Fruit fly (Drosophila melanogaster) whole organism, embryonic: Measurements from ENCODE around the gene CG32428.

Experiments used
- Adf1 ChIP-seq: fragments of 200-800 bp; sonication (Bioruptor generic); IDR thresholded peaks from 2 replicates; pipeline ENCODE4 v1.3.6; 2022; ENCODE audit warnings: missing biosample characterization, missing genetic modification characterization
- B-H2 ChIP-seq: fragments of 200-800 bp; sonication (Bioruptor generic); optimal IDR thresholded peaks from 2 replicates; lab custom pipeline; 2018; ENCODE audit warnings: missing biosample characterization, mild to moderate bottlenecking, missing genetic modification characterization
- CG12659 ChIP-seq: fragments of 200-800 bp; sonication (Bioruptor generic); optimal IDR thresholded peaks from 3 replicates; lab custom pipeline; 2017; ENCODE audit warnings: mild to moderate bottlenecking, missing biosample characterization, missing genetic modification reagents, missing genetic modification characterization
- CG13287 ChIP-seq: fragments of 200-800 bp; sonication (Bioruptor generic); IDR thresholded peaks from 2 replicates; pipeline ENCODE4 v1.3.6; 2022; ENCODE audit warnings: missing biosample characterization, missing genetic modification characterization; ENCODE audit not compliant: partially characterized antibody
- CG13894 ChIP-seq: fragments of 200-800 bp; sonication (Bioruptor generic); optimal IDR thresholded peaks from 3 replicates; lab custom pipeline; 2018; ENCODE audit warnings: missing biosample characterization, mild to moderate bottlenecking, missing genetic modification characterization, moderate library complexity
- CG15514 ChIP-seq: fragments of 200-800 bp; sonication (Bioruptor generic); optimal IDR thresholded peaks from 3 replicates; lab custom pipeline; 2017; ENCODE audit warnings: missing biosample characterization, missing genetic modification characterization, mild to moderate bottlenecking, moderate library complexity, missing genetic modification reagents
- CG1602 ChIP-seq: fragments of 200-800 bp; sonication (Bioruptor generic); optimal IDR thresholded peaks from 3 replicates; lab custom pipeline; 2016; ENCODE audit warnings: missing biosample characterization, missing genetic modification characterization
- CG17829 ChIP-seq: fragments of 200-800 bp; optimal IDR thresholded peaks from 2 replicates; lab custom pipeline; 2019; ENCODE audit warnings: missing biosample characterization, mild to moderate bottlenecking, missing genetic modification characterization, moderate library complexity
- CG2129 ChIP-seq: fragments of 200-800 bp; sonication (Bioruptor generic); IDR thresholded peaks from 2 replicates; pipeline ENCODE4 v1.3.6; 2022; ENCODE audit warnings: missing biosample characterization, missing genetic modification characterization; ENCODE audit not compliant: partially characterized antibody
- CG3847 ChIP-seq: fragments of 200-800 bp; sonication (Bioruptor generic); IDR thresholded peaks from 2 replicates; pipeline ENCODE4 v1.3.6; 2022; ENCODE audit warnings: missing biosample characterization, missing genetic modification characterization
- CG42726 ChIP-seq: fragments of 200-800 bp; sonication (Bioruptor generic); IDR thresholded peaks from 2 replicates; pipeline ENCODE4 v1.3.6; 2022; ENCODE audit warnings: missing biosample characterization, missing genetic modification characterization; ENCODE audit not compliant: partially characterized antibody
- CG4707 ChIP-seq: fragments of 200-800 bp; sonication (Bioruptor generic); optimal IDR thresholded peaks from 2 replicates; lab custom pipeline; 2018; ENCODE audit warnings: missing biosample characterization, mild to moderate bottlenecking, missing genetic modification characterization, moderate library complexity
- CG5245 ChIP-seq: fragments of 200-800 bp; sonication (Bioruptor generic); optimal IDR thresholded peaks from 3 replicates; lab custom pipeline; 2016; ENCODE audit warnings: missing biosample characterization, missing genetic modification characterization
- CG6854 ChIP-seq: fragments of 200-800 bp; sonication (Bioruptor generic); optimal IDR thresholded peaks from 3 replicates; lab custom pipeline; 2017; ENCODE audit warnings: missing biosample characterization, mild to moderate bottlenecking, missing genetic modification characterization
- CG7357 ChIP-seq: fragments of 200-800 bp; sonication (Bioruptor generic); IDR thresholded peaks from 3 replicates; pipeline ENCODE4 v1.3.6; 2022; ENCODE audit warnings: missing biosample characterization, missing genetic modification characterization
- CG7928 ChIP-seq: fragments of 200-800 bp; sonication (Bioruptor generic); optimal IDR thresholded peaks from 2 replicates; lab custom pipeline; 2017; ENCODE audit warnings: missing biosample characterization, mild to moderate bottlenecking, missing genetic modification characterization
- CG8944 ChIP-seq: fragments of 200-800 bp; sonication (Bioruptor generic); optimal IDR thresholded peaks from 3 replicates; lab custom pipeline; 2016; ENCODE audit warnings: missing biosample characterization, missing genetic modification characterization
- CG9609 ChIP-seq: fragments of 200-800 bp; sonication (Bioruptor generic); optimal IDR thresholded peaks from 3 replicates; lab custom pipeline; 2016; ENCODE audit warnings: missing biosample characterization, missing genetic modification characterization
- Doc3 ChIP-seq: fragments of 200-800 bp; sonication (Bioruptor generic); IDR thresholded peaks from 3 replicates; pipeline ENCODE4 v1.3.6; 2022; ENCODE audit warnings: missing biosample characterization, missing genetic modification characterization; ENCODE audit not compliant: partially characterized antibody
- Elba2 ChIP-seq: fragments of 200-800 bp; sonication (Bioruptor generic); optimal IDR thresholded peaks from 3 replicates; lab custom pipeline; 2016; ENCODE audit warnings: missing biosample characterization, missing genetic modification characterization
- Ets97D ChIP-seq: fragments of 200-800 bp; sonication (Bioruptor generic); optimal IDR thresholded peaks from 3 replicates; lab custom pipeline; 2016; ENCODE audit warnings: missing biosample characterization, missing genetic modification characterization
- Hr39 ChIP-seq: fragments of >200 bp; optimal IDR thresholded peaks from 2 replicates; lab custom pipeline; 2017
- MESR4 ChIP-seq: fragments of 200-800 bp; sonication (Bioruptor generic); optimal IDR thresholded peaks from 2 replicates; lab custom pipeline; 2018; ENCODE audit warnings: missing biosample characterization, mild to moderate bottlenecking, missing genetic modification characterization, moderate library complexity
- Max ChIP-seq: fragments of 200-800 bp; sonication (Bioruptor generic); optimal IDR thresholded peaks from 2 replicates; lab custom pipeline; 2016; ENCODE audit warnings: missing biosample characterization, mild to moderate bottlenecking, missing genetic modification characterization
- Med ChIP-seq: fragments of 200-800 bp; sonication (Bioruptor generic); peaks from one replicate; lab custom pipeline; 2016; ENCODE audit warnings: missing biosample characterization, missing genetic modification characterization, mild to moderate bottlenecking, inconsistent platforms, moderate library complexity
- Myb ChIP-seq: fragments of 200-800 bp; sonication (Bioruptor generic); optimal IDR thresholded peaks from 2 replicates; lab custom pipeline; 2016; ENCODE audit warnings: missing biosample characterization, missing genetic modification characterization
- NFAT ChIP-seq: fragments of 200-800 bp; sonication (Bioruptor generic); IDR thresholded peaks from 2 replicates; pipeline ENCODE4 v1.3.6; 2022; ENCODE audit warnings: missing biosample characterization, missing genetic modification characterization
- Rfx ChIP-seq: fragments of 200-800 bp; sonication (Bioruptor generic); IDR thresholded peaks from 2 replicates; pipeline ENCODE4 v1.3.6; 2022; ENCODE audit warnings: missing biosample characterization, missing genetic modification characterization
- Scr ChIP-seq: fragments of 200-800 bp; sonication (Bioruptor generic); IDR thresholded peaks from 2 replicates; pipeline ENCODE4 v1.3.6; 2022; ENCODE audit warnings: missing biosample characterization, missing genetic modification characterization; ENCODE audit not compliant: partially characterized antibody
- Ssrp ChIP-seq: fragments of 200-800 bp; sonication (Bioruptor generic); optimal IDR thresholded peaks from 2 replicates; lab custom pipeline; 2018; ENCODE audit warnings: missing biosample characterization, mild to moderate bottlenecking, missing genetic modification characterization, moderate library complexity
- Xbp1 ChIP-seq: fragments of 200-800 bp; sonication (Bioruptor generic); optimal IDR thresholded peaks from 3 replicates; lab custom pipeline; 2016; ENCODE audit warnings: missing biosample characterization, mild to moderate bottlenecking, missing genetic modification characterization
- abd-A ChIP-seq: fragments of 200-800 bp; sonication (Bioruptor generic); optimal IDR thresholded peaks from 3 replicates; lab custom pipeline; 2019; ENCODE audit warnings: missing biosample characterization, mild to moderate bottlenecking, missing genetic modification characterization, moderate library complexity
- bowl ChIP-seq: fragments of 200-800 bp; sonication (Bioruptor generic); IDR thresholded peaks from 2 replicates; pipeline ENCODE4 v1.3.6; 2022; ENCODE audit warnings: missing biosample characterization, missing genetic modification characterization
- btn ChIP-seq: fragments of 200-800 bp; sonication (Bioruptor generic); optimal IDR thresholded peaks from 2 replicates; lab custom pipeline; 2016; ENCODE audit warnings: missing biosample characterization, missing genetic modification characterization
- caup ChIP-seq: fragments of 200-800 bp; sonication (Bioruptor generic); optimal IDR thresholded peaks from 3 replicates; lab custom pipeline; 2017; ENCODE audit warnings: missing biosample characterization, mild to moderate bottlenecking, missing genetic modification characterization, moderate library complexity; ENCODE audit not compliant: severe bottlenecking
- chm ChIP-seq: fragments of 200-800 bp; sonication (Bioruptor generic); IDR thresholded peaks from 2 replicates; pipeline ENCODE4 v1.3.6; 2022; ENCODE audit warnings: missing biosample characterization, missing genetic modification characterization
- ems ChIP-seq: fragments of 200-800 bp; sonication (Bioruptor generic); optimal IDR thresholded peaks from 3 replicates; lab custom pipeline; 2016; ENCODE audit warnings: missing biosample characterization, missing genetic modification characterization
- exex ChIP-seq: fragments of 200-800 bp; sonication (Bioruptor generic); optimal IDR thresholded peaks from 4 replicates; lab custom pipeline; 2018; ENCODE audit warnings: missing biosample characterization, mild to moderate bottlenecking, missing genetic modification characterization, moderate library complexity
- fru ChIP-seq: fragments of >200 bp; optimal IDR thresholded peaks from 2 replicates; lab custom pipeline; 2017
- gcm ChIP-seq: fragments of 200-800 bp; sonication (Bioruptor generic); optimal IDR thresholded peaks from 2 replicates; lab custom pipeline; 2019; ENCODE audit warnings: missing biosample characterization, mild to moderate bottlenecking, missing genetic modification characterization, moderate library complexity
- kay ChIP-seq: fragments of 200-800 bp; sonication (Bioruptor generic); optimal IDR thresholded peaks from 2 replicates; lab custom pipeline; 2016; ENCODE audit warnings: missing biosample characterization, missing genetic modification characterization
- klu ChIP-seq: fragments of 200-800 bp; sonication (Bioruptor generic); IDR thresholded peaks from 2 replicates; pipeline ENCODE4 v1.3.6; 2022; ENCODE audit warnings: missing biosample characterization, missing genetic modification characterization
- nmo ChIP-seq: fragments of 200-800 bp; sonication (Bioruptor generic); optimal IDR thresholded peaks from 2 replicates; lab custom pipeline; 2018; ENCODE audit warnings: missing biosample characterization, mild to moderate bottlenecking, missing genetic modification characterization, moderate library complexity
- nom ChIP-seq: fragments of 200-800 bp; sonication (Bioruptor generic); optimal IDR thresholded peaks from 2 replicates; lab custom pipeline; 2017; ENCODE audit warnings: missing biosample characterization, missing genetic modification characterization, mild to moderate bottlenecking, moderate library complexity, missing genetic modification reagents
- row ChIP-seq: fragments of 200-800 bp; sonication (Bioruptor generic); IDR thresholded peaks from 3 replicates; pipeline ENCODE4 v1.3.6; 2022; ENCODE audit warnings: missing biosample characterization, missing genetic modification characterization
- seq ChIP-seq: fragments of 200-800 bp; sonication (Bioruptor generic); IDR thresholded peaks from 2 replicates; pipeline ENCODE4 v1.3.6; 2022; ENCODE audit warnings: missing biosample characterization, missing genetic modification characterization
- slou ChIP-seq: fragments of 200-800 bp; sonication (Bioruptor generic); optimal IDR thresholded peaks from 3 replicates; lab custom pipeline; 2016; ENCODE audit warnings: missing biosample characterization, missing genetic modification characterization
- so ChIP-seq: fragments of 200-800 bp; sonication (Bioruptor generic); IDR thresholded peaks from 3 replicates; pipeline ENCODE4 v1.3.6; 2022; ENCODE audit warnings: missing biosample characterization, missing genetic modification characterization
- stwl ChIP-seq: fragments of 200-800 bp; sonication (Bioruptor generic); optimal IDR thresholded peaks from 3 replicates; lab custom pipeline; 2018; ENCODE audit warnings: missing biosample characterization, mild to moderate bottlenecking, missing genetic modification characterization, moderate library complexity
- zen2 ChIP-seq: fragments of 200-800 bp; sonication (Bioruptor generic); IDR thresholded peaks from 3 replicates; pipeline ENCODE4 v1.3.6; 2022; ENCODE audit warnings: missing biosample characterization, missing genetic modification characterization; ENCODE audit not compliant: partially characterized antibody

Gene CG32428

DNA sequence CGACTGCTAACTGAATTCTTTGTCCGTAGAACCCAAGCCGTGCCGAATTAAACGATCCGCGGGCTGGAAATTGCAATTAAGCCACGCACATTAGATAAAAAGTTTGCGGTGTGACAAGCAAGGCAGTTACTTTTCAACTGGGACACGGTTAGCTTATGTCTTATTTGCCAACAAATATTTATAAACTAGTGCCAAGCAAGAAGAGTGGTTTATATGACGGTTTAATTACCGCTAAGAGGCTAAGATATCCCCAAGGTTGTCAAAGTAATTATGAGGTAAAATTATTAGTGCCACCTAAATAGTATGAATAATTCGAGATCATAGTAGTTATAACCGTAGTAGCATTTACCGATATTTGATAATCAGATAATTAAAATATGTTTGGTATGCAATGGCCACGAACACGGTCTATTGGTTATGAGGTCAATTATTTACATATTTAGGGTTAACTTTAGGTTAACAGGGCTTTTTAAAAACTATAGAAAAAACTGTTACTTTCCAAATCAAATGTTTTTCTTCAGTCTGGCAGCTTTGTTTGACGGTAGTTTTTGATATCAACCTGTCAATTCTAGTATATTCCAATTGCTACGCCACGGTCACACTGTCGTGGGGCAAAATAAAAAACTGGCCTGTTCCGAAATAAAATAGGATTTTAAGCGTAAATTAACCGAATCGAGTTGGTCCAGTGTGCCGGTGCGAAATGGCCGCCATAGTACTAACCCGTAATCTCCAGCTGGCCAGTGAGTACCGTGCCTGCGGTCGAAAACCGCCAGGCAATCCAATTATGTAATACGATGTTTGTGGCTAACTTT lies 21.5 kb upstream of the CG32428 start, which contains the start of gene ZnT77C (continued):
- TF ChIP-seq CG2129 (no peak), Scr (peak; percentile 35; the same call in 1 of the 2 replicates), ems (GFP tag; lab: Kevin White, UChicago) (no peak), NFAT (GFP tag; lab: Robert Waterston, UW) (no peak), nmo (GFP tag; lab: Kevin White, UChicago) (peak; percentile 9), CG4707 (GFP tag; lab: Kevin White, UChicago) (no peak), stwl (tag; lab: Kevin White, UChicago) (peak; percentile 77), caup (GFP tag; lab: Kevin White, UChicago) (no peak), fru (lab: Kevin White, UChicago) (no peak), Ets97D (GFP tag; lab: Kevin White, UChicago) (peak; percentile 29), Adf1 (GFP tag; lab: Robert Waterston, UW) (no peak), CG42726 (GFP tag; lab: Robert Waterston, UW) (no peak), CG8944 (GFP tag; lab: Kevin White, UChicago) (no peak), CG6854 (GFP tag; lab: Kevin White, UChicago) (no peak), nom (no peak), chm (GFP tag; lab: Robert Waterston, UW) (no peak), CG17829 (tag; lab: Kevin White, UChicago) (peak; percentile 6), exex (no peak), bowl (no peak), CG15514 (GFP tag; lab: Kevin White, UChicago) (peak; percentile 3), CG9609 (no peak), CG7928 (GFP tag; lab: Kevin White, UChicago) (no peak), Max (GFP tag; lab: Kevin White, UChicago) (no peak), CG1602 (GFP tag; lab: Kevin White, UChicago) (no peak), seq (GFP tag; lab: Robert Waterston, UW) (no peak), CG13287 (GFP tag; lab: Robert Waterston, UW) (peak; percentile 26; the same call in 1 of the 2 replicates), Ssrp (tag; lab: Kevin White, UChicago) (no peak), CG5245 (GFP tag; lab: Kevin White, UChicago) (no peak), row (GFP tag; lab: Robert Waterston, UW) (peak; percentile 48), Elba2 (GFP tag; lab: Kevin White, UChicago) (no peak), CG12659 (GFP tag; lab: Kevin White, UChicago) (peak; percentile 22), B-H2 (GFP tag; lab: Kevin White, UChicago) (peak; percentile 25), MESR4 (peak; percentile 79), Med (GFP tag; lab: Kevin White, UChicago) (peak; percentile 32), Xbp1 (no peak), Doc3 (no peak), Rfx (no peak), klu (GFP tag; lab: Robert Waterston, UW) (no peak), gcm (no peak), zen2 (GFP tag; lab: Robert Waterston, UW) (no peak), abd-A (tag; lab: Kevin White, UChicago) (no peak), Myb (GFP tag; lab: Kevin White, UChicago) (peak; percentile 98), slou (GFP tag; lab: Kevin White, UChicago) (no peak), CG13894 (tag; lab: Kevin White, UChicago) (peak; percentile 47), Hr39 (no peak), CG7357 (GFP tag; lab: Robert Waterston, UW) (no peak), CG3847 (GFP tag; lab: Robert Waterston, UW) (peak; percentile 39; the same call in 1 of the 2 replicates), kay (no peak), so (GFP tag; lab: Robert Waterston, UW) (no peak), btn (GFP tag; lab: Kevin White, UChicago) (no peak)
